Worm (Caenorhabditis elegans): Measurements from ENCODE around the gene col-167.
"Not testable (repeated sequence)": the region's sequence is repeated elsewhere in the genome, so short reads cannot be mapped to it uniquely, and the experiment has no call there.

ce11 chrX:6324124-6324893, 1.0 kb downstream of the col-167 start:
- not testable (repeated sequence) for TF ChIP-seq aly-2, ceh-82, lsy-2, nhr-237, sem-4, nhr-11, lin-39, elt-1 (tag; optimal IDR thresholded peaks at IDR 0.05)
